Fruit fly (Drosophila melanogaster) whole organism, embryonic: ENCODE measurements around the gene CG6933.

Experiments used
- Asciz ChIP-seq: fragments of 200-800 bp; sonication (Bioruptor generic); optimal IDR thresholded peaks from 2 replicates; lab custom pipeline; 2017; ENCODE audit warnings: missing biosample characterization, mild to moderate bottlenecking, missing genetic modification characterization, missing genetic modification reagents
- B-H1 ChIP-seq: fragments of 200-800 bp; sonication (Bioruptor generic); IDR thresholded peaks from 3 replicates; pipeline ENCODE4 v1.3.6; 2022; ENCODE audit warnings: missing biosample characterization, missing genetic modification characterization
- Bgb ChIP-seq: fragments of 200-800 bp; sonication (Bioruptor generic); IDR thresholded peaks from 2 replicates; pipeline ENCODE4 v1.3.6; 2022; ENCODE audit warnings: missing biosample characterization, missing genetic modification characterization; ENCODE audit not compliant: partially characterized antibody
- CG12219 ChIP-seq: fragments of 200-800 bp; sonication (Bioruptor generic); optimal IDR thresholded peaks from 3 replicates; lab custom pipeline; 2018; ENCODE audit warnings: missing biosample characterization, mild to moderate bottlenecking, missing genetic modification characterization
- CG13775 ChIP-seq: fragments of 200-800 bp; sonication (Bioruptor generic); optimal IDR thresholded peaks from 3 replicates; lab custom pipeline; 2017; ENCODE audit warnings: missing biosample characterization, mild to moderate bottlenecking, missing genetic modification characterization
- CG14050 ChIP-seq: fragments of 200-800 bp; sonication (Bioruptor generic); IDR thresholded peaks from 3 replicates; pipeline ENCODE4 v1.3.6; 2022; ENCODE audit warnings: missing biosample characterization, missing genetic modification characterization
- CG14667 ChIP-seq: fragments of 200-800 bp; sonication (Bioruptor generic); IDR thresholded peaks from 2 replicates; pipeline ENCODE4 v1.3.6; 2022; ENCODE audit warnings: missing biosample characterization, missing genetic modification characterization
- CG1529 ChIP-seq: fragments of 200-800 bp; sonication (Bioruptor generic); optimal IDR thresholded peaks from 3 replicates; lab custom pipeline; 2018; ENCODE audit warnings: missing biosample characterization, missing genetic modification characterization
- CG1832 ChIP-seq: fragments of 200-800 bp; sonication (Bioruptor generic); optimal IDR thresholded peaks from 2 replicates; lab custom pipeline; 2017; ENCODE audit warnings: missing biosample characterization, mild to moderate bottlenecking, missing genetic modification characterization, inconsistent platforms
- CG2678 ChIP-seq: fragments of 200-800 bp; sonication (Bioruptor generic); optimal IDR thresholded peaks from 3 replicates; lab custom pipeline; 2019; ENCODE audit warnings: missing biosample characterization, mild to moderate bottlenecking, missing genetic modification characterization, moderate library complexity
- CG3163 ChIP-seq: fragments of 200-800 bp; sonication (Bioruptor generic); optimal IDR thresholded peaks from 3 replicates; lab custom pipeline; 2016; ENCODE audit warnings: missing biosample characterization, missing genetic modification characterization
- CG6254 ChIP-seq: fragments of 200-800 bp; sonication (Bioruptor generic); optimal IDR thresholded peaks from 3 replicates; lab custom pipeline; 2017; ENCODE audit warnings: mild to moderate bottlenecking, missing biosample characterization, missing genetic modification reagents, missing genetic modification characterization
- CG6689 ChIP-seq: fragments of 200-800 bp; sonication (Bioruptor generic); IDR thresholded peaks from 2 replicates; pipeline ENCODE4 v1.3.6; 2022; ENCODE audit warnings: missing biosample characterization, missing genetic modification characterization
- CG6813 ChIP-seq: fragments of 200-800 bp; sonication (Bioruptor generic); optimal IDR thresholded peaks from 2 replicates; lab custom pipeline; 2017; ENCODE audit warnings: missing biosample characterization, missing genetic modification characterization, mild to moderate bottlenecking, moderate library complexity, missing genetic modification reagents
- CG6854 ChIP-seq: fragments of 200-800 bp; sonication (Bioruptor generic); optimal IDR thresholded peaks from 3 replicates; lab custom pipeline; 2017; ENCODE audit warnings: missing biosample characterization, mild to moderate bottlenecking, missing genetic modification characterization
- CG9817 ChIP-seq: fragments of 200-800 bp; sonication (Bioruptor generic); optimal IDR thresholded peaks from 2 replicates; lab custom pipeline; 2018; ENCODE audit warnings: missing biosample characterization, mild to moderate bottlenecking, missing genetic modification characterization, moderate library complexity
- CHES-1-like ChIP-seq: fragments of 200-800 bp; sonication (Bioruptor generic); optimal IDR thresholded peaks from 2 replicates; lab custom pipeline; 2016; ENCODE audit warnings: missing biosample characterization, missing genetic modification characterization
- CkIIα-i1 ChIP-seq: fragments of 200-800 bp; sonication (Bioruptor generic); IDR thresholded peaks from 2 replicates; pipeline ENCODE4 v1.3.6; 2022; ENCODE audit warnings: missing biosample characterization, missing genetic modification characterization
- Fer2 ChIP-seq: fragments of 200-800 bp; sonication (Bioruptor generic); optimal IDR thresholded peaks from 2 replicates; lab custom pipeline; 2018; ENCODE audit warnings: missing biosample characterization, mild to moderate bottlenecking, missing genetic modification characterization, moderate library complexity
- HHEX ChIP-seq: fragments of 200-800 bp; sonication (Bioruptor generic); optimal IDR thresholded peaks from 3 replicates; lab custom pipeline; 2017; ENCODE audit warnings: missing biosample characterization, mild to moderate bottlenecking, missing genetic modification characterization, missing genetic modification reagents
- Hey ChIP-seq: fragments of 200-800 bp; sonication (Bioruptor generic); optimal IDR thresholded peaks from 3 replicates; lab custom pipeline; 2018; ENCODE audit warnings: missing biosample characterization, mild to moderate bottlenecking, missing genetic modification characterization
- Hr78 ChIP-seq, 2 experiments: fragments of 200-800 bp in 1 of 2; fragments of >200 bp in 1 of 2; sonication (Bioruptor generic) in 1 of 2; optimal IDR thresholded peaks; 2 replicates each; lab custom pipeline; 2017 to 2019; ENCODE audit warnings: missing biosample characterization in 2 of 2, missing genetic modification characterization in 2 of 2, mild to moderate bottlenecking in 1 of 2, moderate library complexity in 1 of 2
- Pdp1 ChIP-seq, 2 experiments: fragments of 200-800 bp; sonication (Bioruptor generic); optimal IDR thresholded peaks; 3 replicates each; lab custom pipeline; 2016; ENCODE audit warnings: missing biosample characterization in 2 of 2, missing genetic modification characterization in 2 of 2, mild to moderate bottlenecking in 1 of 2, moderate library complexity in 1 of 2
- Trl ChIP-seq, 3 experiments: fragments of >200 bp in 2 of 3; fragments of 200-800 bp in 1 of 3; sonication (Bioruptor generic) in 1 of 3; optimal IDR thresholded peaks; 2 replicates in 1 of 3; 3 replicates in 2 of 3; lab custom pipeline; 2016 to 2017; ENCODE audit warnings: missing biosample characterization in 1 of 3, missing genetic modification characterization in 1 of 3
- az2 ChIP-seq: fragments of 200-800 bp; sonication (Bioruptor generic); optimal IDR thresholded peaks from 3 replicates; lab custom pipeline; 2016; ENCODE audit warnings: missing biosample characterization, missing genetic modification characterization
- br ChIP-seq: fragments of >200 bp; optimal IDR thresholded peaks from 2 replicates; lab custom pipeline; 2017
- bsh ChIP-seq, 2 experiments: fragments of 200-800 bp; sonication (Bioruptor generic); optimal IDR thresholded peaks; 2 replicates each; lab custom pipeline; 2017 to 2018; ENCODE audit warnings: mild to moderate bottlenecking in 2 of 2, missing biosample characterization in 2 of 2, missing genetic modification characterization in 2 of 2, moderate library complexity in 1 of 2
- chm ChIP-seq: fragments of 200-800 bp; sonication (Bioruptor generic); IDR thresholded peaks from 2 replicates; pipeline ENCODE4 v1.3.6; 2022; ENCODE audit warnings: missing biosample characterization, missing genetic modification characterization
- danr ChIP-seq: fragments of 200-800 bp; sonication (Bioruptor generic); IDR thresholded peaks from 2 replicates; pipeline ENCODE4 v1.3.6; 2022; ENCODE audit warnings: missing biosample characterization, missing genetic modification characterization
- emc ChIP-seq: fragments of 200-800 bp; sonication (Bioruptor generic); optimal IDR thresholded peaks from 2 replicates; lab custom pipeline; 2016; ENCODE audit warnings: missing biosample characterization, missing genetic modification characterization
- ems ChIP-seq: fragments of 200-800 bp; sonication (Bioruptor generic); optimal IDR thresholded peaks from 3 replicates; lab custom pipeline; 2016; ENCODE audit warnings: missing biosample characterization, missing genetic modification characterization
- gce ChIP-seq: fragments of 200-800 bp; sonication (Bioruptor generic); IDR thresholded peaks from 3 replicates; pipeline ENCODE4 v1.3.6; 2022; ENCODE audit warnings: missing biosample characterization, missing genetic modification characterization
- kni ChIP-seq: fragments of 200-800 bp; sonication (Bioruptor generic); optimal IDR thresholded peaks from 3 replicates; lab custom pipeline; 2017; ENCODE audit warnings: mild to moderate bottlenecking, missing biosample characterization, missing genetic modification reagents, missing genetic modification characterization
- lab ChIP-seq: fragments of 200-800 bp; sonication (Bioruptor generic); optimal IDR thresholded peaks from 3 replicates; lab custom pipeline; 2017; ENCODE audit warnings: missing biosample characterization, missing genetic modification characterization, mild to moderate bottlenecking, moderate library complexity, missing genetic modification reagents
- lilli ChIP-seq: fragments of 200-800 bp; sonication (Bioruptor generic); optimal IDR thresholded peaks from 3 replicates; lab custom pipeline; 2016; ENCODE audit warnings: missing biosample characterization, missing genetic modification characterization
- lola ChIP-seq, 3 experiments: fragments of >200 bp in 2 of 3; fragments of 200-800 bp in 1 of 3; sonication (Bioruptor generic) in 1 of 3; optimal IDR thresholded peaks; 2 replicates each; lab custom pipeline; 2017 to 2019; ENCODE audit warnings: missing biosample characterization in 3 of 3, missing genetic modification characterization in 3 of 3, mild to moderate bottlenecking in 1 of 3, moderate library complexity in 1 of 3
- mirr ChIP-seq: fragments of 200-800 bp; sonication (Bioruptor generic); optimal IDR thresholded peaks from 3 replicates; lab custom pipeline; 2018; ENCODE audit warnings: missing biosample characterization, mild to moderate bottlenecking, missing genetic modification characterization
- org-1 ChIP-seq: fragments of 200-800 bp; sonication (Bioruptor generic); optimal IDR thresholded peaks from 2 replicates; lab custom pipeline; 2017; ENCODE audit warnings: missing biosample characterization, missing genetic modification characterization
- pan ChIP-seq, 4 experiments: fragments of >200 bp in 3 of 4; fragments of 200-800 bp in 1 of 4; sonication (Bioruptor generic) in 1 of 4; optimal IDR thresholded peaks in 3 of 4; IDR thresholded peaks in 1 of 4; 2 replicates each; pipeline versions ENCODE4 v1.3.6 to Lab custom; 2017 to 2022; ENCODE audit warnings: missing biosample characterization in 2 of 4, missing genetic modification characterization in 2 of 4, mixed read lengths in 1 of 4
- slp2 ChIP-seq: fragments of 200-800 bp; sonication (Bioruptor generic); optimal IDR thresholded peaks from 2 replicates; lab custom pipeline; 2016; ENCODE audit warnings: missing biosample characterization, missing genetic modification characterization
- tna ChIP-seq: fragments of 200-800 bp; sonication (Bioruptor generic); IDR thresholded peaks from 2 replicates; pipeline ENCODE4 v1.3.6; 2022; ENCODE audit warnings: missing biosample characterization, missing genetic modification characterization; ENCODE audit not compliant: partially characterized antibody
- tx ChIP-seq: fragments of 200-800 bp; sonication (Bioruptor generic); optimal IDR thresholded peaks from 2 replicates; lab custom pipeline; 2016; ENCODE audit warnings: missing biosample characterization, missing genetic modification characterization

Gene CG6933

DNA sequence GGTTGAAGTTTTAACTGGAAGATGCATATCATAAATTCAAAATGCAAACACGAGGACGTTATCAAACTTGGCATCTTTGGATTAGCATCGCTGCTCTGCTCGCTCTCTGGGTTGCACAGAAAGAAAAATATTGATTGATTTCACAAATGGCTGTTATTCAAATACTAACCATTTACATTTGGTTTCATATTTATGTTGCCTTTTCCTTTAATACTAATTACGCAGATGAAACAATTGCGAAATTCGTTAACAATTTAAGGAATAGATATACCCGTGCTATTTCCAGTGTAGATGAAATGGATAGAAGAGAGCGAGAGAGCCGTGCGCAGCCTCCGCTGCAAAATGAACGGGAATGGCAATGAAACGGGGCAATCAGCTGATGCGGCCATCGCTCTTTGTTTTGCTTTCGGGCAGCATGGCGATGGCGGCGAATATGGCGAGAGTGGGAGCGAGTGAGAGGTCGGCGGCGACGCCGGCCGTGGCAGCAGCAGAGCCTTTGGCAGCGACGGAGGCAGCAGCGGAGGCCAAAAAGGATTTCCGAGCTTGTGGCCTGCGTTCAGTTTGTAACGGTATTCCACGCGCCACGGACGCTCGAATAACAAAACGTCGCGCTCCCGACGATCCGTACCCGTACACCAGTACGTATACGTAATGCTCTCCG, 27.4 kb upstream of the CG6933 start, which contains the start of gene rdgC (continued):
- TF ChIP-seq CG9817 (tag; lab: Kevin White, UChicago) = peak; percentile 91
- TF ChIP-seq CG2678 (tag; lab: Kevin White, UChicago) = peak; percentile 97
- TF ChIP-seq CG12219 (GFP tag; lab: Kevin White, UChicago) = peak; percentile 96
- TF ChIP-seq emc = peak; percentile 93
- TF ChIP-seq CG6254 (GFP tag; lab: Kevin White, UChicago) = peak; percentile 85
- peak; percentile 94 for TF ChIP-seq CG6813
- peak in 1 of 3 experiments; percentile 40 for TF ChIP-seq lola (GFP tag; optimal IDR thresholded peaks at IDR 0.05; lab: Kevin White, UChicago)
- peak; percentile 11; the same call in 1 of the 2 replicates for TF ChIP-seq Bgb (GFP tag; lab: Robert Waterston, UW)
- peak; percentile 93 for TF ChIP-seq mirr (GFP tag; lab: Kevin White, UChicago)

DNA sequence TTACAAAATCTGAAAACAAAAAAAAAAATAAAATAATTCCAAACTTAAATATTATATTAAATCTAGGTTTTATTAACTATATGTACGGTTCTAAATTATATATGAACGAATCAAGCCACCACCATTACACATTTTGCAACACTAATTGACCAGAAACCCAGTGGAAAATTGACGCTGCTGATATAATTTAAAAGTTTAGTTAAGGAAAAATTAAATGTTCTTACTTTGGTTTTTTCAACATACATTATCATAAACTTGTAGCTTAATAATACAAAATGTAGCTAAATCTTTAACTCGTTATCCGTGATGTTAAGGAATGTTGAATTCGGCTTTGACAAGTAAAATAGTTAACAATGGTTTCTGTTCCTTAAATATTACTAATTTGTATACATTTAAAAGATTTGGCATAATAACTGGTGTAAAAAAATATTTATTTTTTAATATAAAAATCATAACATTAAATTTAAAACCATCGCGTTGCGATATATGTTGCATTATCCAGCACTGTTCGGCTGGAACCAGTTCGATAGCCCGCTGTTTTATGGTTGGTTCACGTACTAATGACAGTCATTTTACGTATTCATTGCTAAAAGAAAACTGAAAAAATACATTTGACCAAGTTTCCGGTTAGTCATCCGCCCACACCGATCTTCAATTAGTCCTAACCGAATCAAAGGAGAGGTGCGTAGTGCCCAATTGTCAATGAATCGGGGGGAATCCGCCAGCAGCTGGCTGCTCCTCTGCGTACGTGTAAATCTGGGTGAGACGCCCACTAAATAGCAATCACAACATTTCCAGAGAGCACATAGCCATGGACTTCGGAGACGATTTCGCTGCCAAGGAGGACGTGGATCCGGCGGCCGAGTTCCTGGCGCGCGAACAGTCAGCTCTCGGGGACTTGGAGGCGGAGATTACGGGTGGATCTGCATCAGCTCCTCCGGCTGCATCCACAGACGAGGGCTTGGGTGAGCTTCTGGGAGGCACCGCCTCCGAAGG, 22.1 kb upstream of the CG6933 start:
- TF ChIP-seq tna (no peak), CG14667 (GFP tag; lab: Robert Waterston, UW) (peak; percentile 62), danr (GFP tag; lab: Robert Waterston, UW) (no peak; the same call in 1 of the 2 replicates), lab (peak; percentile 74), emc (no peak), tx (GFP tag; lab: Kevin White, UChicago) (no peak), pan (optimal IDR thresholded peaks at IDR 0.05; lab: Kevin White, UChicago) (no peak), pan (GFP tag; optimal IDR thresholded peaks at IDR 0.05 in 1 of 2, IDR thresholded peaks at IDR 0.05 in 1 of 2) (peak in 1 of 2 experiments; percentile 68), org-1 (GFP tag; lab: Kevin White, UChicago) (peak; percentile 8), kni (GFP tag; lab: Kevin White, UChicago) (no peak), ems (GFP tag; lab: Kevin White, UChicago) (peak; percentile 4), CG6689 (peak; percentile 63; the same call in 1 of the 2 replicates), CG6854 (GFP tag; lab: Kevin White, UChicago) (no peak), CG1832 (GFP tag; lab: Kevin White, UChicago) (no peak), CG14050 (GFP tag; lab: Robert Waterston, UW) (peak; percentile 32), CG12219 (GFP tag; lab: Kevin White, UChicago) (peak; percentile 2), Trl (optimal IDR thresholded peaks at IDR 0.05; lab: Kevin White, UChicago) (no peak), Trl (GFP tag; optimal IDR thresholded peaks at IDR 0.05; lab: Kevin White, UChicago) (no peak), Fer2 (tag; lab: Kevin White, UChicago) (peak; percentile 11), bsh (GFP tag; optimal IDR thresholded peaks at IDR 0.05; lab: Kevin White, UChicago) (peak in 1 of 2 experiments; percentile 49), az2 (GFP tag; lab: Kevin White, UChicago) (peak; percentile 27), br (lab: Kevin White, UChicago) (no peak), chm (GFP tag; lab: Robert Waterston, UW) (no peak), Asciz (GFP tag; lab: Kevin White, UChicago) (peak; percentile 56), Hr78 (GFP tag; optimal IDR thresholded peaks at IDR 0.05; lab: Kevin White, UChicago) (no peak), mirr (GFP tag; lab: Kevin White, UChicago) (no peak), slp2 (GFP tag; lab: Kevin White, UChicago) (no peak), CHES-1-like (GFP tag; lab: Kevin White, UChicago) (no peak), CG13775 (GFP tag; lab: Kevin White, UChicago) (peak; percentile 78), HHEX (GFP tag; lab: Kevin White, UChicago) (peak; percentile 2), CG1529 (GFP tag; lab: Kevin White, UChicago) (peak; percentile 3), Pdp1 (GFP tag; optimal IDR thresholded peaks at IDR 0.05; lab: Kevin White, UChicago) (no peak), CG3163 (GFP tag; lab: Kevin White, UChicago) (no peak), CkIIα-i1 (GFP tag; lab: Robert Waterston, UW) (no peak), Hey (no peak), lilli (GFP tag; lab: Kevin White, UChicago) (peak; percentile 52), B-H1 (GFP tag; lab: Robert Waterston, UW) (no peak; the same call in 1 of the 3 replicates), gce (GFP tag; lab: Robert Waterston, UW) (peak; percentile 72)
